Worm (Caenorhabditis elegans) whole organism, L4 larva: ENCODE data around the gene C49F5.6.

Experiments
- F44E2.7 ChIP-seq: fragments of 200-800 bp; sonication (Bioruptor generic); IDR thresholded peaks from 2 replicates; pipeline ENCODE4 v2.1.2; 2022; ENCODE audit warnings: missing genetic modification characterization, missing compliant biosample characterization
- aha-1 ChIP-seq: fragments of 150-350 bp; peaks from one replicate; lab custom pipeline; 2014; ENCODE audit warnings: missing biosample characterization, missing genetic modification characterization
- fkh-10 ChIP-seq: fragments of 150-350 bp; optimal IDR thresholded peaks from 2 replicates; lab custom pipeline; 2014; ENCODE audit warnings: missing biosample characterization, missing genetic modification reagents, missing genetic modification characterization
- lim-7 ChIP-seq: fragments of 200-800 bp; sonication (Bioruptor generic); IDR thresholded peaks from 2 replicates; pipeline ENCODE4 v1.3.6; 2022; ENCODE audit warnings: missing genetic modification characterization, missing compliant biosample characterization
- nhr-111 ChIP-seq: fragments of 200-800 bp; sonication (Bioruptor generic); optimal IDR thresholded peaks from 2 replicates; lab custom pipeline; 2018; ENCODE audit warnings: mild to moderate bottlenecking, missing genetic modification characterization, missing compliant biosample characterization
- nhr-25 ChIP-seq: sonication (generic microtip); optimal IDR thresholded peaks from 2 replicates; lab custom pipeline; 2017; ENCODE audit warnings: missing genetic modification characterization, mild to moderate bottlenecking, missing compliant biosample characterization, antibody characterized with exemption, moderate library complexity, borderline replicate concordance; ENCODE audit not compliant: insufficient read depth
- nhr-76 ChIP-seq: fragments of 150-350 bp; optimal IDR thresholded peaks from 2 replicates; lab custom pipeline; 2014; ENCODE audit warnings: missing biosample characterization, missing genetic modification characterization
- ztf-11 ChIP-seq: fragments of 150-350 bp; optimal IDR thresholded peaks from 2 replicates; lab custom pipeline; 2014; ENCODE audit warnings: missing biosample characterization, missing genetic modification characterization

DNA sequence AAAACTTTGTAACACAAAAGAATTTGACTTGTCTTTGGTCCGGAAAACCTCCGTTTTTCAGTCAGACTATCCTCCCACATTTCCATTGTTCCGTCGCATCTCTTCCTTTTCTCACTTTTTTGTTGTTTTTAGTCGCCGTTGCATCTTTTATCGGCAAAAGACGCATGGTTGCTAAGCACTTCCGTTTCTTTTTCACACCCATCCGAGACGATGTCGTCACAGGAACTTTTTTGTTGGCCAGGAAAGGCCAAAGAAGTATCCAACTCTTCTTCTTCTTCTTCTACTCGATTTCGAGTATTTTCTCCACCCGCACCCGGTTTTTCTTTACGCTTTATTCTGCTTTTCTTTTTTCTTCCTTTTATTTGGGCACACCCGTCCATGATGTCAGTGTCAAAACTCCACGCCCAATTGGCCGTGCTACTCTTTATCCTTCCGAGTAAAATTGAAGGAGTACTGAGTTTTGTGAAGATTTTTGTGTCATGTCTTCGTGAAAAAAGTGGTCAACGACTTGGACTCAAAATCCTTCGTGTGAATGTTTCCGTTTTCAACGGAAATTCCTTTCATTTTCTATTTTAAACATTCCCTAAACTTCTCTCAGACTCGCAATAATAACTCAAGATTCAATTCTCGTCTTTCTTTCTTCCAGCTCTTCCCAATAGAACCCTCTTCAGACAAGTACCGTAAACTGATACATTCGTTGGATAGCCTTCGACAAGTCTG is 37.1 kb downstream of the C49F5.6 start, which contains the start of gene B0198.2:
- TF ChIP-seq lim-7 (GFP tag; lab: Robert Waterston, UW) (no peak), aha-1 (tag; lab: Kevin White, UChicago) (no peak), ztf-11 (tag; lab: Kevin White, UChicago) (no peak), nhr-111 (GFP tag; lab: Kevin White, UChicago) (no peak), fkh-10 (peak; percentile 67), F44E2.7 (no peak), nhr-76 (tag; lab: Kevin White, UChicago) (no peak), nhr-25 (tag; lab: Kevin White, UChicago) (no peak)
